Fruit fly (Drosophila melanogaster) whole organism, pupa: Measurements from ENCODE around the gene Sac1.

Experiments
- CG10348 ChIP-seq: fragments of 200-800 bp; sonication (Bioruptor generic); IDR thresholded peaks from 2 replicates; pipeline ENCODE4 v1.3.6; 2022; ENCODE audit warnings: missing biosample characterization, missing genetic modification characterization
- CG12605 ChIP-seq: fragments of 200-800 bp; sonication (Bioruptor generic); IDR thresholded peaks from 2 replicates; pipeline ENCODE4 v1.3.6; 2022; ENCODE audit warnings: missing biosample characterization, missing genetic modification characterization
- CG13204 ChIP-seq: fragments of 200-800 bp; sonication (Bioruptor generic); optimal IDR thresholded peaks from 2 replicates; lab custom pipeline; 2018; ENCODE audit warnings: missing biosample characterization, mild to moderate bottlenecking, missing genetic modification characterization, moderate library complexity
- CG14655 ChIP-seq: fragments of 200-800 bp; sonication (Bioruptor generic); optimal IDR thresholded peaks from 3 replicates; lab custom pipeline; 2017; ENCODE audit warnings: mild to moderate bottlenecking, missing biosample characterization, missing genetic modification reagents, missing genetic modification characterization
- CG15710 ChIP-seq: fragments of 200-800 bp; sonication (Bioruptor generic); optimal IDR thresholded peaks from 2 replicates; lab custom pipeline; 2018; ENCODE audit warnings: missing biosample characterization, mild to moderate bottlenecking, missing genetic modification characterization, moderate library complexity
- CG17806 ChIP-seq: fragments of 200-800 bp; sonication (Bioruptor generic); optimal IDR thresholded peaks from 2 replicates; lab custom pipeline; 2018; ENCODE audit warnings: missing biosample characterization, mild to moderate bottlenecking, missing genetic modification characterization, moderate library complexity
- CG32121 ChIP-seq: fragments of 200-800 bp; sonication (Bioruptor generic); IDR thresholded peaks from 2 replicates; pipeline ENCODE4 v1.3.6; 2022; ENCODE audit warnings: missing biosample characterization, missing genetic modification characterization
- CG4496 ChIP-seq: fragments of 200-800 bp; sonication (Bioruptor generic); IDR thresholded peaks from 3 replicates; pipeline ENCODE4 v1.3.6; 2022; ENCODE audit warnings: missing biosample characterization, missing genetic modification characterization
- CG8159 ChIP-seq: fragments of 200-800 bp; sonication (Bioruptor generic); optimal IDR thresholded peaks from 3 replicates; lab custom pipeline; 2018; ENCODE audit warnings: missing biosample characterization, mild to moderate bottlenecking, missing genetic modification characterization, moderate library complexity
- CG8301 ChIP-seq: fragments of 200-800 bp; sonication (Bioruptor generic); optimal IDR thresholded peaks from 2 replicates; lab custom pipeline; 2018; ENCODE audit warnings: missing biosample characterization, mild to moderate bottlenecking, missing genetic modification characterization
- CG9948 ChIP-seq: fragments of 200-800 bp; sonication (Bioruptor generic); optimal IDR thresholded peaks from 2 replicates; lab custom pipeline; 2018; ENCODE audit warnings: missing biosample characterization, mild to moderate bottlenecking, missing genetic modification characterization, moderate library complexity
- D1 ChIP-seq: fragments of 200-800 bp; sonication (Bioruptor generic); optimal IDR thresholded peaks from 2 replicates; lab custom pipeline; 2018; ENCODE audit warnings: missing biosample characterization, mild to moderate bottlenecking, missing genetic modification characterization, moderate library complexity
- EcR ChIP-seq: fragments of 200-800 bp; sonication (Bioruptor generic); optimal IDR thresholded peaks from 3 replicates; lab custom pipeline; 2019; ENCODE audit warnings: missing biosample characterization, missing genetic modification characterization, mild to moderate bottlenecking, moderate library complexity, missing genetic modification reagents
- Ets98B ChIP-seq: fragments of 200-800 bp; sonication (Bioruptor generic); IDR thresholded peaks from 2 replicates; pipeline ENCODE4 v1.3.6; 2022; ENCODE audit warnings: missing biosample characterization, missing genetic modification characterization
- Pif1A ChIP-seq: fragments of 200-800 bp; sonication (Bioruptor generic); optimal IDR thresholded peaks from 3 replicates; lab custom pipeline; 2016; ENCODE audit warnings: missing biosample characterization, missing genetic modification characterization
- Pif1B ChIP-seq: fragments of 200-800 bp; sonication (Bioruptor generic); optimal IDR thresholded peaks from 3 replicates; lab custom pipeline; 2016; ENCODE audit warnings: missing biosample characterization, missing genetic modification characterization
- Snoo ChIP-seq: fragments of 200-800 bp; sonication (Bioruptor generic); optimal IDR thresholded peaks from 3 replicates; lab custom pipeline; 2017; ENCODE audit warnings: missing biosample characterization, mild to moderate bottlenecking, missing genetic modification characterization, inconsistent platforms
- fd96Ca ChIP-seq: fragments of 200-800 bp; sonication (Bioruptor generic); IDR thresholded peaks from 3 replicates; pipeline ENCODE4 v1.3.6; 2022; ENCODE audit warnings: missing biosample characterization, missing genetic modification characterization
- gl ChIP-seq: fragments of 200-800 bp; sonication (Bioruptor generic); optimal IDR thresholded peaks from 2 replicates; lab custom pipeline; 2018; ENCODE audit warnings: missing biosample characterization, mild to moderate bottlenecking, missing genetic modification characterization
- rn ChIP-seq: fragments of 200-800 bp; sonication (Bioruptor generic); IDR thresholded peaks from 2 replicates; pipeline ENCODE4 v1.3.6; 2022; ENCODE audit warnings: missing biosample characterization, missing genetic modification characterization

The Sac1 gene

dm6 chr3L:1280890-1281622 is 33.4 kb downstream of the Sac1 start:
- TF ChIP-seq CG32121 (GFP tag; lab: Robert Waterston, UW) = no peak
- no peak for TF ChIP-seq CG10348 (GFP tag; lab: Robert Waterston, UW)
- TF ChIP-seq, all 21 proteins: peak for 0

- no peak for TF ChIP-seq CG4496 (GFP tag; lab: Robert Waterston, UW)
- no peak for TF ChIP-seq CG13204 (GFP tag; lab: Kevin White, UChicago)
- TF ChIP-seq CG10348 (GFP tag; lab: Robert Waterston, UW) = no peak
- TF ChIP-seq CG17806 (tag; lab: Kevin White, UChicago) = no peak
- TF ChIP-seq CG9948 (tag; lab: Kevin White, UChicago) = no peak
- no peak for TF ChIP-seq D1 (tag; lab: Kevin White, UChicago)
- no peak for TF ChIP-seq rn (GFP tag; lab: Robert Waterston, UW)
- no peak for TF ChIP-seq Ets98B (GFP tag; lab: Robert Waterston, UW)
- TF ChIP-seq CG14655 = no peak
- no peak for TF ChIP-seq CG8159 (tag; lab: Kevin White, UChicago)
- TF ChIP-seq fd96Ca (GFP tag; lab: Robert Waterston, UW) = no peak
- TF ChIP-seq CG8301 (tag; lab: Kevin White, UChicago) = no peak
- TF ChIP-seq CG15710 = no peak
- TF ChIP-seq CG12605 (GFP tag; lab: Robert Waterston, UW) = no peak
- TF ChIP-seq Pif1B = no peak
- no peak for TF ChIP-seq gl (tag; lab: Kevin White, UChicago)
- TF ChIP-seq Pif1A (GFP tag; lab: Kevin White, UChicago) = no peak
- no peak for TF ChIP-seq Snoo (tag; lab: Kevin White, UChicago)
- no peak for TF ChIP-seq CG32121 (GFP tag; lab: Robert Waterston, UW)
- no peak for TF ChIP-seq EcR (GFP tag; lab: Kevin White, UChicago)
Observed at dm6 chr3L:1294835-1295234, 47.2 kb downstream of the Sac1 start.

dm6 chr3L:1295693-1296092 is 48.1 kb downstream of the Sac1 start, which contains the start of gene Rabex-5:
TSS of gene Rabex-5 (plus strand) at chr3L:1295913.
- no peak for TF ChIP-seq CG10348 (GFP tag; lab: Robert Waterston, UW)
- TF ChIP-seq CG15710 = no peak
- TF ChIP-seq CG14655 = no peak
- TF ChIP-seq EcR (GFP tag; lab: Kevin White, UChicago) = no peak
- TF ChIP-seq D1 (tag; lab: Kevin White, UChicago) = no peak
- peak; percentile 34; the same call in 1 of the 2 replicates for TF ChIP-seq CG32121 (GFP tag; lab: Robert Waterston, UW)
- no peak; the same call in 2 of the 3 replicates for TF ChIP-seq fd96Ca (GFP tag; lab: Robert Waterston, UW)
- TF ChIP-seq Pif1B = no peak
- TF ChIP-seq CG4496 (GFP tag; lab: Robert Waterston, UW) = 0 out of 3 replicates have a peak, but pooled peaks have one; percentile 25

dm6 chr3L:1298509-1298908 is 50.9 kb downstream of the Sac1 start, which contains the start of gene scf:
TSS of gene scf (plus strand) at chr3L:1298672.
- TF ChIP-seq Pif1A (GFP tag; lab: Kevin White, UChicago) (no peak), D1 (tag; lab: Kevin White, UChicago) (no peak), fd96Ca (GFP tag; lab: Robert Waterston, UW) (no peak), rn (GFP tag; lab: Robert Waterston, UW) (no peak), CG4496 (GFP tag; lab: Robert Waterston, UW) (peak; percentile 18; the same call in 1 of the 3 replicates), CG32121 (GFP tag; lab: Robert Waterston, UW) (0 out of 2 replicates have a peak, but pooled peaks have one; percentile 16), CG12605 (GFP tag; lab: Robert Waterston, UW) (no peak; the same call in 1 of the 2 replicates), Ets98B (GFP tag; lab: Robert Waterston, UW) (peak; percentile 36; the same call in 1 of the 2 replicates), CG9948 (tag; lab: Kevin White, UChicago) (no peak), CG10348 (GFP tag; lab: Robert Waterston, UW) (no peak), CG8159 (tag; lab: Kevin White, UChicago) (no peak), CG15710 (no peak), CG14655 (no peak), EcR (GFP tag; lab: Kevin White, UChicago) (peak; percentile 21)
